Fruit fly (Drosophila melanogaster): Measurements from ENCODE around the gene CG12170.

CG12170 gene

dm6 chr3R:5658984-5659802 is 22.2 kb downstream of the CG12170 start (continued):
- TF ChIP-seq CG6791 (GFP tag; IDR thresholded peaks at IDR 0.05; ENCODE audit: partially characterized antibody) (no peak), PHDP (tag; optimal IDR thresholded peaks at IDR 0.05) (no peak), pb (GFP tag; optimal IDR thresholded peaks at IDR 0.05) (no peak), CG18619 (GFP tag; optimal IDR thresholded peaks at IDR 0.05) (no peak), toy (GFP tag; IDR thresholded peaks at IDR 0.05) (no peak), Dfd (GFP tag; optimal IDR thresholded peaks at IDR 0.05) (no peak), CG11560 (tag; IDR thresholded peaks at IDR 0.05) (no peak), CG3163 (GFP tag; optimal IDR thresholded peaks at IDR 0.05) (no peak), CG30431 (GFP tag; optimal IDR thresholded peaks at IDR 0.05) (no peak), Ssrp (tag; optimal IDR thresholded peaks at IDR 0.05) (no peak), CG10543 (GFP tag; optimal IDR thresholded peaks at IDR 0.05) (no peak), Usf (GFP tag; optimal IDR thresholded peaks at IDR 0.05) (no peak), maf-S (GFP tag; optimal IDR thresholded peaks at IDR 0.05) (no peak), Adf1 (GFP tag; IDR thresholded peaks at IDR 0.05) (peak; percentile 40; the same call in 1 of the 2 replicates), zen (tag; optimal IDR thresholded peaks at IDR 0.05) (peak; percentile 25), amos (GFP tag; IDR thresholded peaks at IDR 0.05; ENCODE audit: partially characterized antibody) (peak; percentile 54), cwo (GFP tag; optimal IDR thresholded peaks at IDR 0.05) (no peak), fd96Cb (tag; optimal IDR thresholded peaks at IDR 0.05) (no peak), kah (GFP tag; optimal IDR thresholded peaks at IDR 0.05) (no peak), salm (tag; optimal IDR thresholded peaks at IDR 0.05) (no peak), CG11456 (GFP tag; IDR thresholded peaks at IDR 0.05) (no peak), CG10274 (GFP tag; optimal IDR thresholded peaks at IDR 0.05) (peak; percentile 90), vvl (GFP tag; IDR thresholded peaks at IDR 0.05) (peak; percentile 31; the same call in 1 of the 2 replicates), Nf-YC (tag; optimal IDR thresholded peaks at IDR 0.05) (no peak), CG17912 (GFP tag; optimal IDR thresholded peaks at IDR 0.05) (no peak), CG4730 (GFP tag; IDR thresholded peaks at IDR 0.05) (no peak), so (GFP tag; IDR thresholded peaks at IDR 0.05) (no peak), Kr (GFP tag; optimal IDR thresholded peaks at IDR 0.05) (no peak), Hmr (GFP tag; optimal IDR thresholded peaks at IDR 0.05) (no peak), pan (optimal IDR thresholded peaks at IDR 0.05) (no peak), pan (GFP tag; optimal IDR thresholded peaks at IDR 0.05 in 1 of 2, IDR thresholded peaks at IDR 0.05 in 1 of 2) (peak in 1 of 2 experiments; percentile 19), dpn (GFP tag; optimal IDR thresholded peaks at IDR 0.05) (no peak), Deaf1 (tag; optimal IDR thresholded peaks at IDR 0.05) (no peak), knrl (GFP tag; IDR thresholded peaks at IDR 0.05; ENCODE audit: partially characterized antibody) (peak; percentile 36; the same call in 2 of the 3 replicates), hth (optimal IDR thresholded peaks at IDR 0.05) (no peak), MESR4 (GFP tag; optimal IDR thresholded peaks at IDR 0.05) (peak; percentile 84), usp (GFP tag; optimal IDR thresholded peaks at IDR 0.05) (no peak), CG14860 (GFP tag; IDR thresholded peaks at IDR 0.05; ENCODE audit: partially characterized antibody) (no peak), HLH54F (GFP tag; optimal IDR thresholded peaks at IDR 0.05) (no peak), CG17186 (GFP tag; optimal IDR thresholded peaks at IDR 0.05) (no peak), Ets65A (GFP tag) (peak; percentile 81), CG4360 (GFP tag; IDR thresholded peaks at IDR 0.05) (peak; percentile 46; the same call in 1 of the 2 replicates), CG2712 (tag; optimal IDR thresholded peaks at IDR 0.05) (no peak), CG31224 (GFP tag; IDR thresholded peaks at IDR 0.05) (no peak), trh (GFP tag; optimal IDR thresholded peaks at IDR 0.05) (no peak), CG14441 (GFP tag; IDR thresholded peaks at IDR 0.05) (no peak), CG13775 (GFP tag; optimal IDR thresholded peaks at IDR 0.05) (no peak), E2f1 (GFP tag; IDR thresholded peaks at IDR 0.05) (peak; percentile 24; the same call in 1 of the 2 replicates), br (optimal IDR thresholded peaks at IDR 0.05) (no peak), dm (GFP tag; optimal IDR thresholded peaks at IDR 0.05) (no peak), sug (tag; optimal IDR thresholded peaks at IDR 0.05) (no peak)
